Worm (Caenorhabditis elegans) whole organism, midembryonic: Measurements from ENCODE around the gene cyn-7.

Experiments used
- cog-1 ChIP-seq: sonication (generic microtip); optimal IDR thresholded peaks from 2 replicates; lab custom pipeline; 2016; ENCODE audit warnings: missing genetic modification characterization, missing compliant biosample characterization
- klf-2 ChIP-seq: fragments of 200-800 bp; sonication (Bioruptor generic); conservative IDR thresholded peaks from 2 replicates; pipeline ENCODE4 v1.3.6; 2022; ENCODE audit warnings: missing genetic modification reagents, missing genetic modification characterization, missing compliant biosample characterization
- med-1 ChIP-seq: sonication (generic microtip); optimal IDR thresholded peaks from 2 replicates; lab custom pipeline; 2017; ENCODE audit warnings: missing genetic modification characterization, mild to moderate bottlenecking, missing compliant biosample characterization, antibody characterized with exemption, missing genetic modification reagents; ENCODE audit not compliant: insufficient read depth
- tab-1 ChIP-seq: fragments of 200-800 bp; sonication (Bioruptor generic); IDR thresholded peaks from 2 replicates; pipeline ENCODE4 v1.3.6; 2022; ENCODE audit warnings: missing genetic modification characterization, missing compliant biosample characterization
- ztf-23 ChIP-seq: fragments of 200-800 bp; sonication (Bioruptor generic); IDR thresholded peaks from 2 replicates; pipeline ENCODE4 v1.3.6; 2022; ENCODE audit warnings: missing genetic modification reagents, missing genetic modification characterization, missing compliant biosample characterization

DNA sequence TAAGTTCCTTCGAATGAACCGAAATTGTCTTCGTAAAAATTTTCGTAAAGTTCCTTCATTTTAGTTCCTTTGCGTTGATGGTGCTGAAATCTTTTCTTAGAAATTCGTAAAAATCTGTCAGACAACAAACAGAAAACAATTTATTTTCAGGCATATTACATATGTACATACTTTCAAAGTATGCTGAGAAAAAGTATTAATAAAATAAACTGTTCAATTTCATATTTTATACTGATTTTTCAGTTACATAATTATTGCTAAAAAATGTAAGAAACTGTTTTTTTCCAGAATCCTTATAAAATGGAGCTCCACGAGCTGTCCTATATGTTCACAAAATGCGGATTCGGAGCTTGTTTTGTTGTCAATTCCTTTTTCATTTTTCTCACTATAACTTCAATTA lies 28.5 kb downstream of the cyn-7 start, which contains the start of gene str-45:
- TF ChIP-seq med-1: no peak
- TF ChIP-seq cog-1: no peak
- no peak for TF ChIP-seq tab-1
- no peak for TF ChIP-seq ztf-23 (GFP tag; lab: Robert Waterston, UW)
- no peak for TF ChIP-seq klf-2 (GFP tag; lab: Robert Waterston, UW)
